Fruit fly (Drosophila melanogaster): Measurements from ENCODE around the gene CG33095.

DNA sequence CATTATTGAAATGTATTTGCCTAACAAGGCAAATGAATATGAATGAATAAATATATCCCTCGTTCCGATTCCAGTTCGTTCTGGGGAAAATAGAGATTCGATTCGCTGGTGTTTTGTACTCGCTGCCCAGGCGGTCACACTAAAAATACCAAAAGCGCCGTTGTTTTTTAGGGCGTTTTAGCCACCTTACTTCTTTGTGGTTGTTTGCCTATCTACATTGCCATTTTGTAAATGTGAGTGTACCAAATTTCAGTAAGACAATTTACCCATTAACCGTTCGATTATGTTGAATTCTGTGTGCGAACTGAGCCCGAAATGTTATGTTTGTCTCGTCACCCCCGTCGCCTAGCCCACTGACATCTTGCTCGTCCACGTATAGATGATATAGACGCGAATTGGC is at the start of gene CG33095, which contains the start of gene CG33096:
- TF ChIP-seq CG8478 (optimal IDR thresholded peaks at IDR 0.05) (no peak), psq (optimal IDR thresholded peaks at IDR 0.05) (no peak)
